Fruit fly (Drosophila melanogaster) whole organism, pupa: ENCODE measurements around the gene CG33489.

Source experiments
- CG10348 ChIP-seq: fragments of 200-800 bp; sonication (Bioruptor generic); IDR thresholded peaks from 2 replicates; pipeline ENCODE4 v1.3.6; 2022; ENCODE audit warnings: missing biosample characterization, missing genetic modification characterization
- CG13204 ChIP-seq: fragments of 200-800 bp; sonication (Bioruptor generic); optimal IDR thresholded peaks from 2 replicates; lab custom pipeline; 2018; ENCODE audit warnings: missing biosample characterization, mild to moderate bottlenecking, missing genetic modification characterization, moderate library complexity
- CG14655 ChIP-seq: fragments of 200-800 bp; sonication (Bioruptor generic); optimal IDR thresholded peaks from 3 replicates; lab custom pipeline; 2017; ENCODE audit warnings: mild to moderate bottlenecking, missing biosample characterization, missing genetic modification reagents, missing genetic modification characterization
- CG32121 ChIP-seq: fragments of 200-800 bp; sonication (Bioruptor generic); IDR thresholded peaks from 2 replicates; pipeline ENCODE4 v1.3.6; 2022; ENCODE audit warnings: missing biosample characterization, missing genetic modification characterization
- CG34367 ChIP-seq: fragments of 200-800 bp; sonication (Bioruptor generic); optimal IDR thresholded peaks from 2 replicates; lab custom pipeline; 2018; ENCODE audit warnings: missing biosample characterization, mild to moderate bottlenecking, missing genetic modification characterization
- CG4496 ChIP-seq: fragments of 200-800 bp; sonication (Bioruptor generic); IDR thresholded peaks from 3 replicates; pipeline ENCODE4 v1.3.6; 2022; ENCODE audit warnings: missing biosample characterization, missing genetic modification characterization
- CG9948 ChIP-seq: fragments of 200-800 bp; sonication (Bioruptor generic); optimal IDR thresholded peaks from 2 replicates; lab custom pipeline; 2018; ENCODE audit warnings: missing biosample characterization, mild to moderate bottlenecking, missing genetic modification characterization, moderate library complexity
- EcR ChIP-seq: fragments of 200-800 bp; sonication (Bioruptor generic); optimal IDR thresholded peaks from 3 replicates; lab custom pipeline; 2019; ENCODE audit warnings: missing biosample characterization, missing genetic modification characterization, mild to moderate bottlenecking, moderate library complexity, missing genetic modification reagents
- Ets98B ChIP-seq: fragments of 200-800 bp; sonication (Bioruptor generic); IDR thresholded peaks from 2 replicates; pipeline ENCODE4 v1.3.6; 2022; ENCODE audit warnings: missing biosample characterization, missing genetic modification characterization
- Pif1A ChIP-seq: fragments of 200-800 bp; sonication (Bioruptor generic); optimal IDR thresholded peaks from 3 replicates; lab custom pipeline; 2016; ENCODE audit warnings: missing biosample characterization, missing genetic modification characterization

dm6 chr3L:11531300-11531699, 45.5 kb downstream of the CG33489 start:
- no peak for TF ChIP-seq CG9948
- no peak for TF ChIP-seq CG14655
- no peak for TF ChIP-seq CG13204 (GFP tag; lab: Kevin White, UChicago)
- no peak for TF ChIP-seq CG32121 (GFP tag; lab: Robert Waterston, UW)
- no peak for TF ChIP-seq EcR (GFP tag; lab: Kevin White, UChicago)
- 0 out of 2 replicates have a peak, but pooled peaks have one; percentile 8 for TF ChIP-seq Ets98B (GFP tag; lab: Robert Waterston, UW)
- TF ChIP-seq CG10348 (GFP tag; lab: Robert Waterston, UW): no peak
- peak; percentile 48; the same call in 2 of the 3 replicates for TF ChIP-seq CG4496 (GFP tag; lab: Robert Waterston, UW)
- no peak for TF ChIP-seq CG34367 (tag; lab: Kevin White, UChicago)
- TF ChIP-seq Pif1A (GFP tag; lab: Kevin White, UChicago): no peak
